Fruit fly (Drosophila melanogaster) whole organism, adult: ENCODE results near the gene CG33689.

ENCODE experiments used
- CG11617 ChIP-seq: fragments of 200-800 bp; sonication (Bioruptor generic); optimal IDR thresholded peaks from 2 replicates; lab custom pipeline; 2017; ENCODE audit warnings: mild to moderate bottlenecking, missing biosample characterization, missing genetic modification reagents, missing genetic modification characterization
- CG12768 ChIP-seq: fragments of 200-800 bp; sonication (Bioruptor generic); optimal IDR thresholded peaks from 2 replicates; lab custom pipeline; 2017; ENCODE audit warnings: missing biosample characterization, missing genetic modification characterization, mild to moderate bottlenecking, moderate library complexity, missing genetic modification reagents
- CG14711 ChIP-seq: fragments of 200-800 bp; sonication (Bioruptor generic); optimal IDR thresholded peaks from 2 replicates; lab custom pipeline; 2018; ENCODE audit warnings: missing biosample characterization, mild to moderate bottlenecking, missing genetic modification characterization, moderate library complexity
- CG1620 ChIP-seq: fragments of 200-800 bp; sonication (Bioruptor generic); optimal IDR thresholded peaks from 2 replicates; lab custom pipeline; 2016; ENCODE audit warnings: missing biosample characterization, missing genetic modification characterization
- CG33017 ChIP-seq: fragments of 200-800 bp; sonication (Bioruptor generic); optimal IDR thresholded peaks from 2 replicates; lab custom pipeline; 2018; ENCODE audit warnings: missing biosample characterization, mild to moderate bottlenecking, missing genetic modification characterization, moderate library complexity
- CG5204 ChIP-seq: fragments of 200-800 bp; sonication (Bioruptor generic); optimal IDR thresholded peaks from 2 replicates; lab custom pipeline; 2016; ENCODE audit warnings: missing biosample characterization, missing genetic modification characterization
- CG7045 ChIP-seq: fragments of 200-800 bp; sonication (Bioruptor generic); optimal IDR thresholded peaks from 2 replicates; lab custom pipeline; 2017; ENCODE audit warnings: missing biosample characterization, mild to moderate bottlenecking, missing genetic modification characterization
- CG7101 ChIP-seq: fragments of 200-800 bp; sonication (Bioruptor generic); optimal IDR thresholded peaks from 2 replicates; lab custom pipeline; 2018; ENCODE audit warnings: missing biosample characterization, mild to moderate bottlenecking, missing genetic modification characterization, moderate library complexity
- Clk ChIP-seq: fragments of 200-800 bp; sonication (Bioruptor generic); optimal IDR thresholded peaks from 2 replicates; lab custom pipeline; 2017; ENCODE audit warnings: missing biosample characterization, missing genetic modification characterization
- Crg-1 ChIP-seq: fragments of 200-800 bp; sonication (Bioruptor generic); optimal IDR thresholded peaks from 2 replicates; lab custom pipeline; 2016; ENCODE audit warnings: missing biosample characterization, missing genetic modification characterization
- Hr96 ChIP-seq: fragments of 200-800 bp; sonication (Bioruptor generic); optimal IDR thresholded peaks from 2 replicates; lab custom pipeline; 2016; ENCODE audit warnings: missing biosample characterization, missing genetic modification characterization
- Mnt ChIP-seq: fragments of 200-800 bp; sonication (Bioruptor generic); optimal IDR thresholded peaks from 2 replicates; lab custom pipeline; 2016; ENCODE audit warnings: missing biosample characterization, mild to moderate bottlenecking, missing genetic modification characterization
- bab1 ChIP-seq: fragments of 200-800 bp; sonication (Bioruptor generic); optimal IDR thresholded peaks from 3 replicates; lab custom pipeline; 2019; ENCODE audit warnings: missing biosample characterization, mild to moderate bottlenecking, missing genetic modification characterization, moderate library complexity
- cic ChIP-seq: fragments of 200-800 bp; sonication (Bioruptor generic); optimal IDR thresholded peaks from 2 replicates; lab custom pipeline; 2017; ENCODE audit warnings: missing biosample characterization, mild to moderate bottlenecking, missing genetic modification characterization, moderate library complexity
- cnc ChIP-seq, 2 experiments: fragments of >200 bp; optimal IDR thresholded peaks; 2 replicates each; lab custom pipeline; 2017
- kay ChIP-seq: fragments of 200-800 bp; sonication (Bioruptor generic); peaks from one replicate; lab custom pipeline; 2016; ENCODE audit warnings: missing biosample characterization, missing genetic modification characterization, borderline replicate concordance
- ovo ChIP-seq: fragments of 200-800 bp; sonication (Bioruptor generic); optimal IDR thresholded peaks from 2 replicates; lab custom pipeline; 2016; ENCODE audit warnings: missing biosample characterization, missing genetic modification characterization
- pad ChIP-seq: fragments of 200-800 bp; sonication (Bioruptor generic); optimal IDR thresholded peaks from 3 replicates; lab custom pipeline; 2017; ENCODE audit warnings: missing biosample characterization, missing genetic modification characterization, mild to moderate bottlenecking, moderate library complexity, missing genetic modification reagents
- tj ChIP-seq: fragments of 200-800 bp; sonication (Bioruptor generic); optimal IDR thresholded peaks from 3 replicates; lab custom pipeline; 2017; ENCODE audit warnings: missing biosample characterization, mild to moderate bottlenecking, missing genetic modification characterization, moderate library complexity
- toe ChIP-seq: fragments of 200-800 bp; sonication (Bioruptor generic); optimal IDR thresholded peaks from 2 replicates; lab custom pipeline; 2016; ENCODE audit warnings: missing biosample characterization, missing genetic modification characterization

The CG33689 gene

DNA sequence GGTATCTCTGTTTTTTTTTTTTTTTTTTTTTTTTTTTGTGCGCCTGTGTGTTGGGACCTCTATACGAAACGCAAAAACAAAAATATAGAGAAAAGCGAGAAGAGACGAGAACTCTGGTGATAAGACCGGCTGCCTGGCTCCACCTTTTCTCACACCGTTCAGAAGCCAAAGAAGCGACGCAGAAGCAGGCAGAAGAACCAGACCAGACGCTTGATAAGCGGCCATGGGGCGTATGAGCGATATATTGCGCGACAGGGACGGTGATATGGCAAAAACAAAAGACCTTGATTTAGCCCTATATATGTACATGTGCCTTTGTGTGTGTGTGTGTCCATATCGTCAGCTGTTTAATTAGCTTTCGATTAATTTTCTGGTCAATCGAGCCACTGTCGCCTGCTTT lies 38.9 kb upstream of the CG33689 start:
- no peak for TF ChIP-seq CG11617 (GFP tag; lab: Kevin White, UChicago)
- TF ChIP-seq cnc (optimal IDR thresholded peaks at IDR 0.05; lab: Kevin White, UChicago) = peak; percentile 42 to 67

DNA sequence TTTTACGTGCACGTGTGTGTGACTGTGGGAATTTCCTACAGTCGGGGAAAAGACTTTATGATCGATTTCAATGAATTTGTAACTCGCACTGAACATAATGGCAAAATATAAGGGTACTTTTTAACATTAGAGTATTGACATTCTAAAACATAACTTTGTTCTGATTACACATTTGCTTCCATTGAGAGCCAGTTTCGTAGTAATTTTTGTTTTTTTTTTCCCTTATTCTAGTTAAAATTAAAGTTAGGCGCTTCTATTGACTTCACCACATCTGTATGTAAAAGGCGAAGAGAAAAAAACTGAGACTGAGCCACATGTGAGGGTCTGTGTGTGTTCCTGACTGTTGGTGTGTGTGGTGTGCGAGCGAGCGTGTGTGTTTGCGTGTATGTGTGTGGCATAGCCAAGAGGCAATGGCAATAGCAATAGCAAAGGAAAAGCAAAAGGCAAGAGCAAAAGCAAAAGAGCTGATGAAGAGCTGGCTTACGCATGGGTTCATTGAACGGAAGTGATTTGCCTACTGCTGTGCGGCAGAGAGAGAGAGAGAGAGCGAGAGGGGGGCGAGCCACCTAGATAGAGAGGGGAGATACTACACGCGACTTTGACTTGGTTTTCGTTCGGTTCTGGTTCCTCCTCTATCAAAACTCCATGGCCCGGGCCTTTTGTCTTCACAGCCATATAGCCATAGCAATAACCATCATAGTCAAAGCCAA lies 38.0 kb upstream of the CG33689 start:
- TF ChIP-seq Mnt (no peak), cic (GFP tag; lab: Kevin White, UChicago) (no peak), CG12768 (GFP tag; lab: Kevin White, UChicago) (peak; percentile 59), cnc (optimal IDR thresholded peaks at IDR 0.05; lab: Kevin White, UChicago) (no peak), CG14711 (tag; lab: Kevin White, UChicago) (peak; percentile 20), toe (GFP tag; lab: Kevin White, UChicago) (no peak), bab1 (GFP tag; lab: Kevin White, UChicago) (no peak), kay (GFP tag; lab: Kevin White, UChicago) (no peak), ovo (GFP tag; lab: Kevin White, UChicago) (no peak), tj (peak; percentile 3), CG7045 (GFP tag; lab: Kevin White, UChicago) (peak; percentile 57), CG33017 (tag; lab: Kevin White, UChicago) (peak; percentile 27), CG11617 (GFP tag; lab: Kevin White, UChicago) (peak; percentile 11), CG7101 (tag; lab: Kevin White, UChicago) (no peak), CG5204 (GFP tag; lab: Kevin White, UChicago) (peak; percentile 28), CG1620 (GFP tag; lab: Kevin White, UChicago) (no peak), Clk (GFP tag; lab: Kevin White, UChicago) (no peak), Crg-1 (GFP tag; lab: Kevin White, UChicago) (no peak), Hr96 (GFP tag; lab: Kevin White, UChicago) (peak; percentile 44), pad (GFP tag; lab: Kevin White, UChicago) (peak; percentile 9)

dm6 chr3L:16164150-16165039 lies 35.6 kb upstream of the CG33689 start, which contains the start of gene CG5151:
Gene CG5151, minus strand, starts transcription at chr3L:16164701.
- TF ChIP-seq CG33017 (tag; lab: Kevin White, UChicago) (peak; percentile 73), Hr96 (GFP tag; lab: Kevin White, UChicago) (no peak), bab1 (GFP tag; lab: Kevin White, UChicago) (peak; percentile 24), CG5204 (GFP tag; lab: Kevin White, UChicago) (no peak), CG11617 (GFP tag; lab: Kevin White, UChicago) (peak; percentile 21), toe (GFP tag; lab: Kevin White, UChicago) (no peak), Clk (GFP tag; lab: Kevin White, UChicago) (no peak), CG14711 (tag; lab: Kevin White, UChicago) (peak; percentile 5), cnc (optimal IDR thresholded peaks at IDR 0.05; lab: Kevin White, UChicago) (no peak), CG1620 (GFP tag; lab: Kevin White, UChicago) (no peak), kay (GFP tag; lab: Kevin White, UChicago) (peak; percentile 32), CG12768 (GFP tag; lab: Kevin White, UChicago) (peak; percentile 21), Mnt (peak; percentile 48), tj (peak; percentile 53), Crg-1 (GFP tag; lab: Kevin White, UChicago) (peak; percentile 2), CG7101 (tag; lab: Kevin White, UChicago) (peak; percentile 32), ovo (GFP tag; lab: Kevin White, UChicago) (no peak), cic (GFP tag; lab: Kevin White, UChicago) (peak; percentile 68), CG7045 (GFP tag; lab: Kevin White, UChicago) (peak; percentile 16), pad (GFP tag; lab: Kevin White, UChicago) (no peak)

DNA sequence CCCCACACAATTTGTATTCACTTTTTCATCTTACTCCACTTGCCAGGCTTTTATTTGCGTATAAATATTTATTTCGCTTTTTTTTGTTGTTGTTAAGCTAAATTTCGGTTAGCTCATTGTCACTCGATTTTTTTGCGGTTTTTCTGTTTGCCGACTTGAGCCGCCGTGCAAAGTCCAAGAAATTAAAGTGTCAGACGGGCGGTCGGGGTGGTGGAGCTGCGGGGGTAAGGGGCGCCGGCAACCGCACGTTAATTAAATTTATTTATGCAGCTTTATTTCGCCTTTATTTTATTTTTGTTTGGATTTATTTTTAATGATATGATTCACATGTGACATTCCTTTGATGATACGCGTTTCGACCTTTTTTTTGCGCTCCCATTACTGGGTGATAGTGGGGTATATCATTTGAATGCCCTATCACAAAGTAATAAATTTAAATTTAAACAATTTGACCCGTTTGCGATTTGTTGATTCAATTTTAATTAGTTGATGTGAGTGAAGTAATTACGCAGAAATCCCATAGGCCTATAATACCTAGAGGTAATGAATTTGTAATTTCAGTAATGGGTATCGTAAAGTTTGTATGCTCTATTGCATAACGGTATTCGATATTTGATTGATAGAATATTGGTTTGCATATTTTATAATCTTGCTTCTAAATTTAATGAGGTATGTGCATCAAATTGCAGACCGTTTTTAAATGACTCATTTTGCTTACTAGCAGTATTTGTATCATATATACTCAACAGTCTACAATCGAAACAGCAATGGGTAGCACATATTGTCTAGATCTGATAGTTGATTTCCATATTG lies 34.5 kb upstream of the CG33689 start:
- peak; percentile 84 for TF ChIP-seq kay (GFP tag; lab: Kevin White, UChicago)
- peak; percentile 17 for TF ChIP-seq tj
- peak; percentile 0 for TF ChIP-seq CG14711 (tag; lab: Kevin White, UChicago)
- no peak for TF ChIP-seq cnc (optimal IDR thresholded peaks at IDR 0.05; lab: Kevin White, UChicago)
- TF ChIP-seq cic (GFP tag; lab: Kevin White, UChicago) = no peak
- peak; percentile 27 for TF ChIP-seq CG12768 (GFP tag; lab: Kevin White, UChicago)
- TF ChIP-seq bab1 (GFP tag; lab: Kevin White, UChicago) = peak; percentile 8
